Fruit fly (Drosophila melanogaster) whole organism, embryonic: Measurements from ENCODE around the gene zen.

Source experiments
- Ada2b ChIP-seq: fragments of 200-800 bp; sonication (Bioruptor generic); IDR thresholded peaks from 2 replicates; pipeline ENCODE4 v1.3.6; 2022; ENCODE audit warnings: missing biosample characterization, missing genetic modification characterization
- Atf3 ChIP-seq: fragments of 200-800 bp; sonication (Bioruptor generic); optimal IDR thresholded peaks from 3 replicates; lab custom pipeline; 2016; ENCODE audit warnings: missing biosample characterization, missing genetic modification characterization
- CG10565 ChIP-seq: fragments of 200-800 bp; sonication (Bioruptor generic); optimal IDR thresholded peaks from 3 replicates; lab custom pipeline; 2016; ENCODE audit warnings: missing biosample characterization, mild to moderate bottlenecking, missing genetic modification characterization
- CG12299 ChIP-seq: fragments of 200-800 bp; sonication (Bioruptor generic); optimal IDR thresholded peaks from 2 replicates; lab custom pipeline; 2018; ENCODE audit warnings: missing biosample characterization, mild to moderate bottlenecking, missing genetic modification characterization
- CG13123 ChIP-seq: fragments of 200-800 bp; sonication (Bioruptor generic); optimal IDR thresholded peaks from 2 replicates; lab custom pipeline; 2016; ENCODE audit warnings: missing biosample characterization, missing genetic modification characterization
- CG13296 ChIP-seq: fragments of 200-800 bp; sonication (Bioruptor generic); optimal IDR thresholded peaks from 3 replicates; lab custom pipeline; 2018; ENCODE audit warnings: missing biosample characterization, mild to moderate bottlenecking, missing genetic modification characterization
- CG15514 ChIP-seq: fragments of 200-800 bp; sonication (Bioruptor generic); optimal IDR thresholded peaks from 3 replicates; lab custom pipeline; 2017; ENCODE audit warnings: missing biosample characterization, missing genetic modification characterization, mild to moderate bottlenecking, moderate library complexity, missing genetic modification reagents
- CG1603 ChIP-seq: fragments of 200-800 bp; sonication (Bioruptor generic); optimal IDR thresholded peaks from 2 replicates; lab custom pipeline; 2019; ENCODE audit warnings: missing biosample characterization, mild to moderate bottlenecking, missing genetic modification characterization, moderate library complexity
- CG17385 ChIP-seq: fragments of 200-800 bp; sonication (Bioruptor generic); optimal IDR thresholded peaks from 3 replicates; lab custom pipeline; 2018; ENCODE audit warnings: missing biosample characterization, mild to moderate bottlenecking, missing genetic modification characterization
- CG18011 ChIP-seq: fragments of 200-800 bp; sonication (Bioruptor generic); optimal IDR thresholded peaks from 2 replicates; lab custom pipeline; 2017; ENCODE audit warnings: missing biosample characterization, missing genetic modification characterization, mild to moderate bottlenecking, moderate library complexity, missing genotype
- CG18764 ChIP-seq: fragments of 200-800 bp; sonication (Bioruptor generic); optimal IDR thresholded peaks from 3 replicates; lab custom pipeline; 2016; ENCODE audit warnings: missing biosample characterization, missing genetic modification characterization
- CG2116 ChIP-seq: fragments of 200-800 bp; sonication (Bioruptor generic); optimal IDR thresholded peaks from 3 replicates; lab custom pipeline; 2018; ENCODE audit warnings: missing biosample characterization, mild to moderate bottlenecking, missing genetic modification characterization
- CG2202 ChIP-seq: fragments of 200-800 bp; sonication (Bioruptor generic); optimal IDR thresholded peaks from 2 replicates; lab custom pipeline; 2018; ENCODE audit warnings: missing biosample characterization, mild to moderate bottlenecking, missing genetic modification characterization
- CG2875 ChIP-seq: fragments of 200-800 bp; sonication (Bioruptor generic); optimal IDR thresholded peaks from 2 replicates; lab custom pipeline; 2017; ENCODE audit warnings: missing biosample characterization, mild to moderate bottlenecking, missing genetic modification characterization, missing genetic modification reagents
- CG2889 ChIP-seq: fragments of 200-800 bp; sonication (Bioruptor generic); IDR thresholded peaks from 3 replicates; pipeline ENCODE4 v1.3.6; 2022; ENCODE audit warnings: missing biosample characterization, missing genetic modification characterization
- CG31224 ChIP-seq: fragments of 200-800 bp; sonication (Bioruptor generic); IDR thresholded peaks from 2 replicates; pipeline ENCODE4 v1.3.6; 2022; ENCODE audit warnings: missing biosample characterization, missing genetic modification characterization
- CG6254 ChIP-seq: fragments of 200-800 bp; sonication (Bioruptor generic); optimal IDR thresholded peaks from 3 replicates; lab custom pipeline; 2017; ENCODE audit warnings: mild to moderate bottlenecking, missing biosample characterization, missing genetic modification reagents, missing genetic modification characterization
- CG6689 ChIP-seq: fragments of 200-800 bp; sonication (Bioruptor generic); IDR thresholded peaks from 2 replicates; pipeline ENCODE4 v1.3.6; 2022; ENCODE audit warnings: missing biosample characterization, missing genetic modification characterization
- CG8478 ChIP-seq: fragments of >200 bp; optimal IDR thresholded peaks from 2 replicates; lab custom pipeline; 2018
- CG9215 ChIP-seq: fragments of 200-800 bp; sonication (Bioruptor generic); IDR thresholded peaks from 2 replicates; pipeline ENCODE4 v1.3.6; 2022; ENCODE audit warnings: missing biosample characterization, missing genetic modification characterization
- CG9437 ChIP-seq: fragments of 200-800 bp; sonication (Bioruptor generic); optimal IDR thresholded peaks from 2 replicates; lab custom pipeline; 2018; ENCODE audit warnings: missing biosample characterization, mild to moderate bottlenecking, missing genetic modification characterization
- CG9727 ChIP-seq: fragments of 200-800 bp; sonication (Bioruptor generic); optimal IDR thresholded peaks from 3 replicates; lab custom pipeline; 2017; ENCODE audit warnings: missing biosample characterization, mild to moderate bottlenecking, missing genetic modification characterization
- HHEX ChIP-seq: fragments of 200-800 bp; sonication (Bioruptor generic); optimal IDR thresholded peaks from 3 replicates; lab custom pipeline; 2017; ENCODE audit warnings: missing biosample characterization, mild to moderate bottlenecking, missing genetic modification characterization, missing genetic modification reagents
- HLH4C ChIP-seq: fragments of 200-800 bp; sonication (Bioruptor generic); IDR thresholded peaks from 3 replicates; pipeline ENCODE4 v1.3.6; 2022; ENCODE audit warnings: missing biosample characterization, missing genetic modification characterization; ENCODE audit not compliant: partially characterized antibody
- HmgD ChIP-seq: fragments of 200-800 bp; sonication (Bioruptor generic); optimal IDR thresholded peaks from 3 replicates; lab custom pipeline; 2016; ENCODE audit warnings: missing biosample characterization, missing genetic modification characterization
- Ravus ChIP-seq: fragments of 200-800 bp; sonication (Bioruptor generic); IDR thresholded peaks from 2 replicates; pipeline ENCODE4 v1.3.6; 2022; ENCODE audit warnings: missing biosample characterization, missing genetic modification characterization
- Six4 ChIP-seq: fragments of 200-800 bp; sonication (Bioruptor generic); optimal IDR thresholded peaks from 2 replicates; lab custom pipeline; 2016; ENCODE audit warnings: missing biosample characterization, missing genetic modification characterization
- Ssrp ChIP-seq: fragments of 200-800 bp; sonication (Bioruptor generic); optimal IDR thresholded peaks from 2 replicates; lab custom pipeline; 2018; ENCODE audit warnings: missing biosample characterization, mild to moderate bottlenecking, missing genetic modification characterization, moderate library complexity
- Taf1 ChIP-seq: fragments of 200-800 bp; sonication (Bioruptor generic); IDR thresholded peaks from 2 replicates; pipeline ENCODE4 v1.3.6; 2022; ENCODE audit warnings: missing biosample characterization, missing genetic modification characterization
- ab ChIP-seq: fragments of 200-800 bp; sonication (Bioruptor generic); optimal IDR thresholded peaks from 2 replicates; lab custom pipeline; 2016; ENCODE audit warnings: missing biosample characterization, missing genetic modification characterization
- amos ChIP-seq: fragments of 200-800 bp; sonication (Bioruptor generic); IDR thresholded peaks from 2 replicates; pipeline ENCODE4 v1.3.6; 2022; ENCODE audit warnings: missing biosample characterization, missing genetic modification characterization; ENCODE audit not compliant: partially characterized antibody
- ara ChIP-seq: fragments of 200-800 bp; sonication (Bioruptor generic); IDR thresholded peaks from 2 replicates; pipeline ENCODE4 v1.3.6; 2022; ENCODE audit warnings: missing biosample characterization, missing genetic modification characterization
- cato ChIP-seq: fragments of 200-800 bp; sonication (Bioruptor generic); optimal IDR thresholded peaks from 2 replicates; lab custom pipeline; 2016; ENCODE audit warnings: missing biosample characterization, missing genetic modification characterization, borderline replicate concordance
- caup ChIP-seq: fragments of 200-800 bp; sonication (Bioruptor generic); optimal IDR thresholded peaks from 3 replicates; lab custom pipeline; 2017; ENCODE audit warnings: missing biosample characterization, mild to moderate bottlenecking, missing genetic modification characterization, moderate library complexity; ENCODE audit not compliant: severe bottlenecking
- cg ChIP-seq: fragments of 200-800 bp; sonication (Bioruptor generic); optimal IDR thresholded peaks from 3 replicates; lab custom pipeline; 2019; ENCODE audit warnings: missing biosample characterization, mild to moderate bottlenecking, missing genetic modification characterization, moderate library complexity
- ewg ChIP-seq: fragments of 200-800 bp; sonication (Bioruptor generic); optimal IDR thresholded peaks from 3 replicates; lab custom pipeline; 2017; ENCODE audit warnings: mild to moderate bottlenecking, missing biosample characterization, missing genetic modification reagents, missing genetic modification characterization
- fd3F ChIP-seq: fragments of 200-800 bp; sonication (Bioruptor generic); optimal IDR thresholded peaks from 2 replicates; lab custom pipeline; 2018; ENCODE audit warnings: missing biosample characterization, mild to moderate bottlenecking, missing genetic modification characterization, moderate library complexity
- fd96Cb ChIP-seq: fragments of 200-800 bp; sonication (Bioruptor generic); optimal IDR thresholded peaks from 2 replicates; lab custom pipeline; 2018; ENCODE audit warnings: missing biosample characterization, mild to moderate bottlenecking, missing genetic modification characterization, moderate library complexity
- gfzf ChIP-seq: fragments of 200-800 bp; sonication (Bioruptor generic); optimal IDR thresholded peaks from 2 replicates; lab custom pipeline; 2016; ENCODE audit warnings: missing biosample characterization, mild to moderate bottlenecking, missing genetic modification characterization, moderate library complexity
- jing ChIP-seq: fragments of 200-800 bp; sonication (Bioruptor generic); optimal IDR thresholded peaks from 2 replicates; lab custom pipeline; 2018; ENCODE audit warnings: missing biosample characterization, mild to moderate bottlenecking, missing genetic modification characterization
- kay ChIP-seq: fragments of 200-800 bp; sonication (Bioruptor generic); optimal IDR thresholded peaks from 2 replicates; lab custom pipeline; 2016; ENCODE audit warnings: missing biosample characterization, missing genetic modification characterization
- lbe ChIP-seq: fragments of 200-800 bp; sonication (Bioruptor generic); optimal IDR thresholded peaks from 2 replicates; lab custom pipeline; 2016; ENCODE audit warnings: missing biosample characterization, mild to moderate bottlenecking, missing genetic modification characterization
- luna ChIP-seq: fragments of 200-800 bp; sonication (Bioruptor generic); optimal IDR thresholded peaks from 2 replicates; lab custom pipeline; 2016; ENCODE audit warnings: missing biosample characterization, missing genetic modification characterization
- nmo ChIP-seq: fragments of 200-800 bp; sonication (Bioruptor generic); optimal IDR thresholded peaks from 2 replicates; lab custom pipeline; 2018; ENCODE audit warnings: missing biosample characterization, mild to moderate bottlenecking, missing genetic modification characterization, moderate library complexity
- otp ChIP-seq: fragments of 200-800 bp; sonication (Bioruptor generic); IDR thresholded peaks from 3 replicates; pipeline ENCODE4, ENCODE4 v1.3.6; 2022; ENCODE audit warnings: missing biosample characterization, missing genetic modification characterization
- pan ChIP-seq, 4 experiments: fragments of >200 bp in 3 of 4; fragments of 200-800 bp in 1 of 4; sonication (Bioruptor generic) in 1 of 4; optimal IDR thresholded peaks in 3 of 4; IDR thresholded peaks in 1 of 4; 2 replicates each; pipeline versions ENCODE4 v1.3.6 to Lab custom; 2017 to 2022; ENCODE audit warnings: missing biosample characterization in 2 of 4, missing genetic modification characterization in 2 of 4, mixed read lengths in 1 of 4
- ranshi ChIP-seq: fragments of 200-800 bp; sonication (Bioruptor generic); IDR thresholded peaks from 2 replicates; pipeline ENCODE4 v1.3.6; 2022; ENCODE audit warnings: missing biosample characterization, missing genetic modification characterization
- tgo ChIP-seq: fragments of 200-800 bp; sonication (Bioruptor generic); IDR thresholded peaks from 3 replicates; pipeline ENCODE4 v1.3.6; 2022; ENCODE audit warnings: missing biosample characterization, missing genetic modification characterization

zen gene

DNA sequence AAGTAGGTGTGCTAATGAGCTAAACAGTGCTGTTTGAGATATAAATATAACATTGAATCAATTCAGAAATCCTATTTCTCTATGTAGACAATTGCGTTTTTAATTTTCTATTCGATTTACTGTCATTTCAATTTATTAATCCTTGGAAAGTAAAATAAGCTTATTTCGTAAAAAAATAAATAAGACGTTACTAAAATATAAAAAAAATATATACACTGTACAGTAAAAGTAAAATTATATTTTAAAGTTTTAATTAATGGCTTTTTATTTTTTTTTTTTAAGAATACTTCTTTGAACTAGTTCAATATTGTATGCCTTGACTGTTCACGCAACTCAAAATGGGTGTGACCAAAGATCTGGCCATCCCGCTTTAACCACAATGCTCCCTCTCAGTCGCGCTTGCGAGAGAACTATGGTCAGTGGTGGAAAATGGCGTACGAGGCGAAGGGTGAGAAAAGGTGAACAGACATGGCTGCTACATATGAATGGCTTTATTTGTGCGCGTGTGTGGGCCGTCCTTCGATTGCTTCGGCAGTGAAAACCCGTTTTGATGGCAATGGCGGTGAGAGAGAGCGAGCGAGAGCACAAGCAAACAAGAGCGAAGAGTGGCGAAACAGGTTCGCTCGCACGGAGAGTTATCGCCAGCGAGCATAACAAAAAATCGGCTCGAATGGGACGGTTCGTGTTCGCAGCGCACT is 37.3 kb upstream of the zen start, which contains the start of gene Dfd (continued):
- peak; percentile 46; the same call in 1 of the 2 replicates for TF ChIP-seq ranshi (GFP tag; lab: Robert Waterston, UW)
- peak; percentile 48 for TF ChIP-seq CG17385 (GFP tag; lab: Kevin White, UChicago)
- no peak for TF ChIP-seq cato (GFP tag; lab: Kevin White, UChicago)
- TF ChIP-seq CG12299 (tag; lab: Kevin White, UChicago) = no peak
- peak; percentile 10 for TF ChIP-seq caup
- peak; percentile 69 for TF ChIP-seq CG9727
- TF ChIP-seq fd3F (GFP tag; lab: Kevin White, UChicago) = no peak
- peak; percentile 10 for TF ChIP-seq CG13123 (GFP tag; lab: Kevin White, UChicago)
- no peak for TF ChIP-seq CG10565 (GFP tag; lab: Kevin White, UChicago)
- 0 out of 3 replicates have a peak, but pooled peaks have one; percentile 29 for TF ChIP-seq otp (GFP tag; lab: Robert Waterston, UW)
- TF ChIP-seq Ada2b (GFP tag; lab: Robert Waterston, UW) = peak; percentile 53
- no peak for TF ChIP-seq lbe
- TF ChIP-seq nmo (GFP tag; lab: Kevin White, UChicago) = peak; percentile 66
- TF ChIP-seq HLH4C = no peak
- peak; percentile 61; the same call in 2 of the 3 replicates for TF ChIP-seq tgo (GFP tag; lab: Robert Waterston, UW)
- TF ChIP-seq CG2889 (GFP tag; lab: Robert Waterston, UW) = no peak
- TF ChIP-seq CG15514 (GFP tag; lab: Kevin White, UChicago) = peak; percentile 97
- TF ChIP-seq Ravus = no peak
- TF ChIP-seq CG18764 (GFP tag; lab: Kevin White, UChicago) = no peak
- TF ChIP-seq CG6689 (GFP tag; lab: Robert Waterston, UW) = peak; percentile 50; the same call in 1 of the 2 replicates
- peak; percentile 32 for TF ChIP-seq CG9437 (GFP tag; lab: Kevin White, UChicago)
- no peak for TF ChIP-seq Taf1
- TF ChIP-seq gfzf (GFP tag; lab: Kevin White, UChicago) = no peak
- TF ChIP-seq ab (GFP tag; lab: Kevin White, UChicago) = no peak
- TF ChIP-seq HmgD = peak; percentile 32
- TF ChIP-seq amos (GFP tag; lab: Robert Waterston, UW) = no peak
- peak; percentile 94 for TF ChIP-seq ewg (GFP tag; lab: Kevin White, UChicago)
- peak; percentile 38 for TF ChIP-seq Six4 (GFP tag; lab: Kevin White, UChicago)
- TF ChIP-seq CG2202 = no peak
- TF ChIP-seq jing (GFP tag; lab: Kevin White, UChicago) = no peak
- peak; percentile 47 for TF ChIP-seq fd96Cb (tag; lab: Kevin White, UChicago)
- no peak for TF ChIP-seq kay (GFP tag; lab: Kevin White, UChicago)
- peak; percentile 59; the same call in 1 of the 2 replicates for TF ChIP-seq ara (GFP tag; lab: Robert Waterston, UW)
- peak; percentile 6 for TF ChIP-seq CG2116
- TF ChIP-seq Atf3 (GFP tag; lab: Kevin White, UChicago) = no peak
- no peak for TF ChIP-seq pan (optimal IDR thresholded peaks at IDR 0.05; lab: Kevin White, UChicago)
- TF ChIP-seq pan (GFP tag; optimal IDR thresholded peaks at IDR 0.05 in 1 of 2, IDR thresholded peaks at IDR 0.05 in 1 of 2) = no peak
- TF ChIP-seq CG18011 (GFP tag; lab: Kevin White, UChicago) = no peak
- TF ChIP-seq CG1603 = no peak
- TF ChIP-seq CG31224 (GFP tag; lab: Robert Waterston, UW) = 0 out of 2 replicates have a peak, but pooled peaks have one; percentile 33
- TF ChIP-seq luna = no peak
- TF ChIP-seq CG9215 (GFP tag; lab: Robert Waterston, UW) = no peak
- peak; percentile 18 for TF ChIP-seq CG13296
- TF ChIP-seq CG2875 (GFP tag; lab: Kevin White, UChicago) = peak; percentile 13
- peak; percentile 0 for TF ChIP-seq CG6254
- peak; percentile 88 for TF ChIP-seq cg
- TF ChIP-seq Ssrp (tag; lab: Kevin White, UChicago) = no peak
- peak; percentile 90 for TF ChIP-seq CG8478
- TF ChIP-seq HHEX = no peak
